Worm (Caenorhabditis elegans): ENCODE results near the gene ZK1248.11.

ce11 chrII:5833136-5833535 is 4.8 kb upstream of the ZK1248.11 start, which contains the start of gene gtap-1:
- TF ChIP-seq dao-5 (tag; optimal IDR thresholded peaks at IDR 0.05), result no peak
- TF ChIP-seq him-1 (tag; optimal IDR thresholded peaks at IDR 0.05), result no peak
